Fruit fly (Drosophila melanogaster): ENCODE measurements around the gene Dmtn.
A peak's percentile ranks its signal among the peaks of the same experiment; 100 is the strongest.

Gene Dmtn

DNA sequence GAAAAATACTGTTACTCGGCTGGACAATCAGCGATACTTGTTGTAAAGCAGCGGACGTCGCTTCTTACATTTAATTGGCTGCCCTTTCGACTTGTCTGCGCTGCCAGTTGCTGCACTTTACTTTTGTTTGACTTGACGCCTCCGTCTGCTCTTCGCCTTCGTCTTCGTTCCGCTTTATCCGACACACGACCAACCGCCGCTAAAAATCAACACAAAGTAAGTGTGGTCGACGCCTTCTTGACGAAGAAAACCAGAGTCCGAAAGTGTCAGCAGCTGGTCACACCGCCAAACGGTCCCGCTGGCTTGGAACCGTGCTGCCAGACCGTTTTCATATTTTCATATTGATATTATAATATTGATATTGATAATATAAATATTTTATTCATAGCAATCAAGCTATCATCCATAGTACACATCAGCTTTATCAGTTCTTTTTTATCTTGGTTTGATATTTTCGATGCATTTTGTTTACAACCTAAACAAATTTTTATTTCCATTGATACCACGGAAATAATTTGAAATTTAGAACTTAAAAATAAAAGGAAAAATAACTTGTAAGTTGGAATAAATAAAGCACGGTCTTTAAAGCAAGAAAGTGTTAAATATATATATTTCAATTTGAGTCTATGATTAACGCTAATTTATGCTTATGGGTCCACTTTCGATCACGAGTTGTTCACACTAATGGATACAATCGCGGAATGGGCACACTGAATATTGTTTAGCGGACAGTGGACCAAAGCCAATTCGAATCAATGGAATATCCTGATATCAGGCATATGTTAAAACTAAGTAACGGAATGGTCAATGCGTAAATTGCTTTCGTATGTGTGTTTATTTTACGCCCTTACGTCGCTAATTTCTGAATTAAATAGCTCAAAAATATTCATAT, at the start of gene Dmtn:
Dmtn (minus strand) TSS at position 222 of the 892 bp plus-strand sequence.
- TF ChIP-seq CG10669 (GFP tag; optimal IDR thresholded peaks at IDR 0.05), result no peak
- no peak for TF ChIP-seq Gug (GFP tag; IDR thresholded peaks at IDR 0.05)
- TF ChIP-seq CG1621 (tag; optimal IDR thresholded peaks at IDR 0.05), result no peak
- TF ChIP-seq CG6163 (GFP tag; IDR thresholded peaks at IDR 0.05), result no peak
- TF ChIP-seq Blimp-1 (GFP tag; optimal IDR thresholded peaks at IDR 0.05), result no peak
- TF ChIP-seq CG3919 (GFP tag; optimal IDR thresholded peaks at IDR 0.05), result peak; percentile 59
- peak; percentile 0 for TF ChIP-seq CG10631 (GFP tag; optimal IDR thresholded peaks at IDR 0.05)
- peak; percentile 68 for TF ChIP-seq fkh (GFP tag; optimal IDR thresholded peaks at IDR 0.05)
- no peak for TF ChIP-seq CG6808 (GFP tag; optimal IDR thresholded peaks at IDR 0.05)
- TF ChIP-seq Sox102F (GFP tag; optimal IDR thresholded peaks at IDR 0.05), result peak; percentile 9
- TF ChIP-seq salr (GFP tag; optimal IDR thresholded peaks at IDR 0.05), result peak in 1 of 2 experiments; percentile 27
- no peak for TF ChIP-seq fd59A (GFP tag; optimal IDR thresholded peaks at IDR 0.05)
- no peak for TF ChIP-seq Sox15 (GFP tag; optimal IDR thresholded peaks at IDR 0.05)
- TF ChIP-seq OdsH (GFP tag; optimal IDR thresholded peaks at IDR 0.05), result peak; percentile 22
- peak; percentile 10 for TF ChIP-seq CG3032 (tag; optimal IDR thresholded peaks at IDR 0.05)
- no peak for TF ChIP-seq CG15336 (GFP tag; IDR thresholded peaks at IDR 0.05)
- TF ChIP-seq Eip93F (GFP tag; optimal IDR thresholded peaks at IDR 0.05), result peak; percentile 51
- TF ChIP-seq pdm3 (GFP tag; optimal IDR thresholded peaks at IDR 0.05), result no peak
- TF ChIP-seq CG11902 (GFP tag; optimal IDR thresholded peaks at IDR 0.05), result no peak
- TF ChIP-seq CG9139 (GFP tag; optimal IDR thresholded peaks at IDR 0.05), result peak; percentile 39
- peak; percentile 21 for TF ChIP-seq CG32006 (GFP tag; optimal IDR thresholded peaks at IDR 0.05)
- TF ChIP-seq CG16779 (tag; optimal IDR thresholded peaks at IDR 0.05), result peak; percentile 37
- TF ChIP-seq spab (GFP tag; optimal IDR thresholded peaks at IDR 0.05), result no peak
- TF ChIP-seq CG34406 (GFP tag; optimal IDR thresholded peaks at IDR 0.05), result peak; percentile 15
- TF ChIP-seq Smox (GFP tag; optimal IDR thresholded peaks at IDR 0.05), result peak; percentile 11
- peak in 1 of 2 experiments; percentile 16 for TF ChIP-seq ss (GFP tag; optimal IDR thresholded peaks at IDR 0.05)
- TF ChIP-seq CG6854 (GFP tag; optimal IDR thresholded peaks at IDR 0.05), result peak; percentile 57
- peak; percentile 35 for TF ChIP-seq Hr4 (GFP tag; optimal IDR thresholded peaks at IDR 0.05)
- peak; percentile 63 for TF ChIP-seq dsx (GFP tag; optimal IDR thresholded peaks at IDR 0.05; ENCODE audit: poor library complexity, severe bottlenecking)
- no peak for TF ChIP-seq CG11762 (GFP tag; optimal IDR thresholded peaks at IDR 0.05; ENCODE audit: insufficient read depth)
- peak; percentile 29 for TF ChIP-seq Sox14 (GFP tag; optimal IDR thresholded peaks at IDR 0.05)
- TF ChIP-seq svp (GFP tag), result peak; percentile 73
- no peak for TF ChIP-seq fd85E (GFP tag; optimal IDR thresholded peaks at IDR 0.05)
- TF ChIP-seq Eip78C (GFP tag), result peak; percentile 55
- TF ChIP-seq achi (GFP tag; optimal IDR thresholded peaks at IDR 0.05), result peak; percentile 29
- peak; percentile 39 for TF ChIP-seq vri (GFP tag; optimal IDR thresholded peaks at IDR 0.05)
- TF ChIP-seq Lpt (GFP tag; optimal IDR thresholded peaks at IDR 0.05), result no peak
- TF ChIP-seq topi (GFP tag; optimal IDR thresholded peaks at IDR 0.05), result no peak
- TF ChIP-seq Hr39 (GFP tag; optimal IDR thresholded peaks at IDR 0.05), result no peak
- no peak for TF ChIP-seq dac (GFP tag; optimal IDR thresholded peaks at IDR 0.05)
- TF ChIP-seq CG4318 (GFP tag; optimal IDR thresholded peaks at IDR 0.05), result no peak
- no peak for TF ChIP-seq CG8119 (GFP tag; IDR thresholded peaks at IDR 0.05)
- TF ChIP-seq net (GFP tag; optimal IDR thresholded peaks at IDR 0.05), result peak; percentile 34
- no peak for TF ChIP-seq cyc (GFP tag; optimal IDR thresholded peaks at IDR 0.05)
- no peak for TF ChIP-seq acj6 (GFP tag; optimal IDR thresholded peaks at IDR 0.05)

Measured in whole organism, prepupa.